Fruit fly (Drosophila melanogaster): Measurements from ENCODE around the gene CG14210.

The CG14210 gene

DNA sequence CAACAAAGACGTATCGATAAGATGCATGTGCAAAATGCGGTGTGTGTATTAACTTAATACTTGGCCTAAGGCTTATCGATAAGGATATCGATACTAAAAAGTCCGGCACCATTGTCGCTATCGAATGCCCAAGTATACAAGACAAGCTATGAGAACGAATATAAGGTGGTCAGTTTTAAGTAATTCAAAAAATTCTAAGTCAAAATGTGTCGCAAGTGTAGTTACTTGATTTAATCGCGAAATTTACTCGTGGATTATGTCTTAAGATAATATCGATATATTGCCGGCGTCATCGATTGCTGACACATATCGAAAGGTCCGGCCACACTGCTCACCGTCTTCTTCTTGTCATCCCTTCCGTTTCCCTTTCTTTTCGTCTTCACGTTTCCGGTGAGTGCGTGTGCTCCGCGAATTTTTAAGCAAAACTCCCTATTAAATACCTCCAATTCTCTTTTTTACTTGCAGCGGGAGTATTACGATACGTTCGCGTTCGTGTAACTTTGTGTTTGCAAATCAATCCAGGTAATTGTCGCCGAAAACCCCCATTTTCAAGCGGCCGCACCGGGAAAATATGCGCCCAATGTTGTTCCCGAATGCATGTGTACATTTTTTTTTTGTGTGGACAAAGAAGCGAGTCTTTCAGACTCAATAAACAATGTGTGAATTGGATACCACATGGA is 18.2 kb upstream of the CG14210 start, which contains the start of gene RpS10b (continued):
- TF ChIP-seq tll (GFP tag; optimal IDR thresholded peaks at IDR 0.05): peak; percentile 31 to 38
- TF ChIP-seq CG8089 (GFP tag; optimal IDR thresholded peaks at IDR 0.05): peak; percentile 91
- peak; percentile 77 for TF ChIP-seq CoRest (tag; optimal IDR thresholded peaks at IDR 0.05)
- peak; percentile 99 for TF ChIP-seq CG34376 (GFP tag; optimal IDR thresholded peaks at IDR 0.05)
- TF ChIP-seq CG7271 (tag; optimal IDR thresholded peaks at IDR 0.05): peak; percentile 95
- TF ChIP-seq CG18619 (GFP tag; optimal IDR thresholded peaks at IDR 0.05): peak; percentile 95
- peak; percentile 32; the same call in 1 of the 2 replicates for TF ChIP-seq danr (GFP tag; IDR thresholded peaks at IDR 0.05)
- TF ChIP-seq knrl (GFP tag; IDR thresholded peaks at IDR 0.05; ENCODE audit: partially characterized antibody): peak; percentile 97
- no peak for TF ChIP-seq Doc2 (GFP tag; IDR thresholded peaks at IDR 0.05)
- peak; percentile 72; the same call in 1 of the 2 replicates for TF ChIP-seq stc (GFP tag; IDR thresholded peaks at IDR 0.05)
- peak; percentile 88 for TF ChIP-seq amos (GFP tag; IDR thresholded peaks at IDR 0.05; ENCODE audit: partially characterized antibody)
- peak; percentile 54 for TF ChIP-seq toy (GFP tag; IDR thresholded peaks at IDR 0.05)
- TF ChIP-seq CG12155 (GFP tag; optimal IDR thresholded peaks at IDR 0.05): peak; percentile 62
- peak; percentile 66; the same call in 1 of the 2 replicates for TF ChIP-seq CG14014 (GFP tag; IDR thresholded peaks at IDR 0.05)
- peak; percentile 94 for TF ChIP-seq wek (GFP tag; optimal IDR thresholded peaks at IDR 0.05)
- TF ChIP-seq prd (optimal IDR thresholded peaks at IDR 0.05): no peak
- peak; percentile 60 for TF ChIP-seq prd (GFP tag; IDR thresholded peaks at IDR 0.05)
- peak; percentile 48 for TF ChIP-seq Dp (GFP tag; optimal IDR thresholded peaks at IDR 0.05)
- peak; percentile 76 for TF ChIP-seq gcm2 (GFP tag; optimal IDR thresholded peaks at IDR 0.05)
- peak; percentile 97 for TF ChIP-seq CG14860 (GFP tag; IDR thresholded peaks at IDR 0.05; ENCODE audit: partially characterized antibody)
- TF ChIP-seq exex (tag; optimal IDR thresholded peaks at IDR 0.05): peak; percentile 66
- TF ChIP-seq vnd (GFP tag; IDR thresholded peaks at IDR 0.05; ENCODE audit: partially characterized antibody): peak; percentile 96
- TF ChIP-seq CG31365 (tag; optimal IDR thresholded peaks at IDR 0.05): peak; percentile 81
- peak; percentile 63 for TF ChIP-seq al (GFP tag; IDR thresholded peaks at IDR 0.05)
- no peak for TF ChIP-seq ab (GFP tag; optimal IDR thresholded peaks at IDR 0.05)
- TF ChIP-seq Hr51 (GFP tag; optimal IDR thresholded peaks at IDR 0.05): peak; percentile 78
- peak; percentile 69; the same call in 1 of the 2 replicates for TF ChIP-seq CG32772 (GFP tag; IDR thresholded peaks at IDR 0.05)
- TF ChIP-seq dysf (GFP tag; IDR thresholded peaks at IDR 0.05): peak; percentile 81
- peak; percentile 83 for TF ChIP-seq bigmax (GFP tag; optimal IDR thresholded peaks at IDR 0.05)
- TF ChIP-seq CG14667 (GFP tag; IDR thresholded peaks at IDR 0.05): peak; percentile 18; the same call in 1 of the 2 replicates
- peak; percentile 57 for TF ChIP-seq HLH3B (GFP tag; IDR thresholded peaks at IDR 0.05)
- peak; percentile 56 for TF ChIP-seq ftz-f1 (GFP tag; optimal IDR thresholded peaks at IDR 0.05)
- TF ChIP-seq CG3281 (GFP tag; optimal IDR thresholded peaks at IDR 0.05): peak; percentile 94
- TF ChIP-seq CG2129 (GFP tag; IDR thresholded peaks at IDR 0.05; ENCODE audit: partially characterized antibody): peak; percentile 85
- TF ChIP-seq C15 (GFP tag; IDR thresholded peaks at IDR 0.05): peak; percentile 25; the same call in 1 of the 3 replicates
- peak; percentile 94 for TF ChIP-seq BtbVII (GFP tag; optimal IDR thresholded peaks at IDR 0.05)
- peak; percentile 93 for TF ChIP-seq eyg (GFP tag; optimal IDR thresholded peaks at IDR 0.05)
- peak; percentile 68 for TF ChIP-seq bab2 (GFP tag; optimal IDR thresholded peaks at IDR 0.05)
- peak; percentile 81 for TF ChIP-seq CG7786 (GFP tag; optimal IDR thresholded peaks at IDR 0.05)
- peak; percentile 89 for TF ChIP-seq Dad (GFP tag; optimal IDR thresholded peaks at IDR 0.05)
- peak; percentile 56 for TF ChIP-seq fd96Cb (tag; optimal IDR thresholded peaks at IDR 0.05)
- TF ChIP-seq CG11085 (GFP tag; IDR thresholded peaks at IDR 0.05): peak; percentile 78
- TF ChIP-seq CG6272 (GFP tag; IDR thresholded peaks at IDR 0.05): peak; percentile 63; the same call in 1 of the 2 replicates
- peak; percentile 84 for TF ChIP-seq sima (GFP tag; optimal IDR thresholded peaks at IDR 0.05)
- TF ChIP-seq mirr (GFP tag; optimal IDR thresholded peaks at IDR 0.05): peak; percentile 95
- TF ChIP-seq inv (GFP tag; IDR thresholded peaks at IDR 0.05; ENCODE audit: partially characterized antibody): peak; percentile 95
- peak; percentile 76 for TF ChIP-seq vvl (GFP tag; IDR thresholded peaks at IDR 0.05)
- TF ChIP-seq CG34224 (GFP tag; IDR thresholded peaks at IDR 0.05; ENCODE audit: partially characterized antibody): peak; percentile 88
- peak; percentile 88 for TF ChIP-seq sug (tag; optimal IDR thresholded peaks at IDR 0.05)

Measured in whole organism, embryonic.